Worm (Caenorhabditis elegans) whole organism, L2 larva: ENCODE results near the gene acs-10.

Experiments
- C34F6.9 ChIP-seq: fragments of 150-350 bp; optimal IDR thresholded peaks from 2 replicates; lab custom pipeline; 2014; ENCODE audit warnings: missing biosample characterization, missing genetic modification characterization
- F13H6.1 ChIP-seq: sonication (generic microtip); optimal IDR thresholded peaks from 2 replicates; lab custom pipeline; 2016; ENCODE audit warnings: missing genetic modification characterization, missing compliant biosample characterization
- R02D3.7 ChIP-seq: fragments of 150-350 bp; optimal IDR thresholded peaks from 2 replicates; lab custom pipeline; 2014; ENCODE audit warnings: missing biosample characterization, missing genetic modification characterization
- Y55F3AM.14 ChIP-seq: fragments of 200-800 bp; sonication (Bioruptor generic); optimal IDR thresholded peaks from 2 replicates; lab custom pipeline; 2018; ENCODE audit warnings: mild to moderate bottlenecking, missing genetic modification characterization, missing compliant biosample characterization
- ZK546.5 ChIP-seq: sonication (generic microtip); optimal IDR thresholded peaks from 2 replicates; lab custom pipeline; 2017; ENCODE audit warnings: missing biosample characterization, missing genetic modification characterization
- alr-1 ChIP-seq: fragments of 150-350 bp; optimal IDR thresholded peaks from 2 replicates; lab custom pipeline; 2014; ENCODE audit warnings: missing biosample characterization, missing genetic modification characterization
- aly-2 ChIP-seq: fragments of 150-350 bp; optimal IDR thresholded peaks from 2 replicates; lab custom pipeline; 2014; ENCODE audit warnings: missing biosample characterization, missing genetic modification characterization
- ama-1 ChIP-seq: fragments of 150-350 bp; optimal IDR thresholded peaks from 2 replicates; lab custom pipeline; 2018; ENCODE audit warnings: inconsistent platforms
- blmp-1 ChIP-seq: sonication (generic microtip); optimal IDR thresholded peaks from 2 replicates; lab custom pipeline; 2017; ENCODE audit warnings: missing genetic modification characterization, mild to moderate bottlenecking, missing compliant biosample characterization, antibody characterized with exemption, moderate library complexity; ENCODE audit not compliant: insufficient read depth
- ceh-16 ChIP-seq: fragments of 150-350 bp; optimal IDR thresholded peaks from 2 replicates; lab custom pipeline; 2014; ENCODE audit warnings: missing biosample characterization, missing genetic modification characterization
- ceh-82 ChIP-seq: fragments of 150-350 bp; optimal IDR thresholded peaks from 2 replicates; lab custom pipeline; 2014; ENCODE audit warnings: missing biosample characterization, missing genetic modification characterization
- crh-2 ChIP-seq: sonication (generic microtip); optimal IDR thresholded peaks from 2 replicates; lab custom pipeline; 2017; ENCODE audit warnings: missing biosample characterization, missing genetic modification characterization
- dmd-4 ChIP-seq: sonication (generic microtip); optimal IDR thresholded peaks from 2 replicates; lab custom pipeline; 2017; ENCODE audit warnings: missing biosample characterization, missing genetic modification characterization
- egl-27 ChIP-seq: sonication (generic microtip); optimal IDR thresholded peaks from 3 replicates; lab custom pipeline; 2017; ENCODE audit warnings: missing biosample characterization, missing genetic modification reagents, missing genetic modification characterization
- elt-1 ChIP-seq: fragments of 150-350 bp; optimal IDR thresholded peaks from 2 replicates; lab custom pipeline; 2014; ENCODE audit warnings: missing biosample characterization, missing genetic modification characterization
- elt-3 ChIP-seq: sonication (generic microtip); optimal IDR thresholded peaks from 2 replicates; lab custom pipeline; 2017; ENCODE audit warnings: missing biosample characterization, missing genetic modification characterization
- fos-1 ChIP-seq: fragments of 150-350 bp; optimal IDR thresholded peaks from 2 replicates; lab custom pipeline; 2014; ENCODE audit warnings: missing biosample characterization, missing genetic modification characterization
- gmeb-1 ChIP-seq: fragments of 150-350 bp; optimal IDR thresholded peaks from 2 replicates; lab custom pipeline; 2014; ENCODE audit warnings: missing biosample characterization, missing genetic modification characterization
- lin-11 ChIP-seq: fragments of 150-350 bp; sonication (generic microtip); optimal IDR thresholded peaks from 2 replicates; lab custom pipeline; 2014; ENCODE audit warnings: missing biosample characterization, missing genetic modification characterization, inconsistent platforms, mixed read lengths
- lin-13 ChIP-seq: fragments of 150-350 bp; optimal IDR thresholded peaks from 2 replicates; lab custom pipeline; 2014; ENCODE audit warnings: missing biosample characterization, missing genetic modification reagents, missing genetic modification characterization
- lin-39 ChIP-seq: fragments of 150-350 bp; optimal IDR thresholded peaks from 2 replicates; lab custom pipeline; 2014; ENCODE audit warnings: missing biosample characterization, missing genetic modification reagents, missing genetic modification characterization
- lsy-2 ChIP-seq, 2 experiments: fragments of 150-350 bp in 1 of 2; sonication (generic microtip) in 1 of 2; optimal IDR thresholded peaks; 2 replicates each; lab custom pipeline; 2014 to 2017; ENCODE audit warnings: missing biosample characterization in 2 of 2, missing genetic modification characterization in 2 of 2
- mab-5 ChIP-seq: fragments of 150-350 bp; optimal IDR thresholded peaks from 2 replicates; lab custom pipeline; 2014; ENCODE audit warnings: missing biosample characterization, missing genetic modification characterization
- mbf-1 ChIP-seq: sonication (generic microtip); optimal IDR thresholded peaks from 2 replicates; lab custom pipeline; 2017; ENCODE audit warnings: missing biosample characterization, missing genetic modification characterization
- mdl-1 ChIP-seq, 2 experiments: fragments of 150-350 bp in 1 of 2; sonication (generic microtip) in 1 of 2; optimal IDR thresholded peaks; 2 replicates each; lab custom pipeline; 2017; ENCODE audit warnings: missing biosample characterization in 2 of 2, missing genetic modification characterization in 2 of 2
- nhr-10 ChIP-seq: sonication (generic microtip); optimal IDR thresholded peaks from 2 replicates; lab custom pipeline; 2017; ENCODE audit warnings: missing biosample characterization, missing genetic modification characterization
- nhr-11 ChIP-seq: fragments of 150-350 bp; optimal IDR thresholded peaks from 2 replicates; lab custom pipeline; 2014; ENCODE audit warnings: missing biosample characterization, missing genetic modification characterization
- nhr-12 ChIP-seq: fragments of 150-350 bp; optimal IDR thresholded peaks from 2 replicates; lab custom pipeline; 2014; ENCODE audit warnings: missing biosample characterization, missing genetic modification characterization
- nhr-129 ChIP-seq: fragments of 150-350 bp; optimal IDR thresholded peaks from 2 replicates; lab custom pipeline; 2014; ENCODE audit warnings: missing biosample characterization, missing genetic modification characterization
- nhr-21 ChIP-seq: fragments of 150-350 bp; optimal IDR thresholded peaks from 2 replicates; lab custom pipeline; 2014; ENCODE audit warnings: missing biosample characterization, missing genetic modification characterization
- nhr-237 ChIP-seq: fragments of 150-350 bp; optimal IDR thresholded peaks from 2 replicates; lab custom pipeline; 2014; ENCODE audit warnings: missing biosample characterization, missing genetic modification characterization
- nhr-25 ChIP-seq: fragments of 150-350 bp; sonication (generic microtip); optimal IDR thresholded peaks from 3 replicates; lab custom pipeline; 2014; ENCODE audit warnings: missing biosample characterization, missing genetic modification characterization
- nhr-6 ChIP-seq: fragments of 150-350 bp; optimal IDR thresholded peaks from 2 replicates; lab custom pipeline; 2014; ENCODE audit warnings: missing biosample characterization, missing genetic modification characterization
- nhr-77 ChIP-seq: fragments of 150-350 bp; optimal IDR thresholded peaks from 2 replicates; lab custom pipeline; 2014; ENCODE audit warnings: missing biosample characterization, missing genetic modification characterization
- peb-1 ChIP-seq: fragments of 150-350 bp; optimal IDR thresholded peaks from 2 replicates; lab custom pipeline; 2014; ENCODE audit warnings: missing biosample characterization, missing genetic modification characterization
- sem-4 ChIP-seq: fragments of 150-350 bp; optimal IDR thresholded peaks from 2 replicates; lab custom pipeline; 2014; ENCODE audit warnings: missing biosample characterization, missing genetic modification reagents, missing genetic modification characterization
- skn-1 ChIP-seq: sonication (generic microtip); optimal IDR thresholded peaks from 2 replicates; lab custom pipeline; 2017; ENCODE audit warnings: missing biosample characterization, missing genetic modification characterization
- sma-3 ChIP-seq: sonication (generic microtip); optimal IDR thresholded peaks from 2 replicates; lab custom pipeline; 2016; ENCODE audit warnings: missing genetic modification reagents, missing genetic modification characterization, missing compliant biosample characterization
- sma-9 ChIP-seq, 2 experiments: fragments of 150-350 bp in 1 of 2; sonication (generic microtip) in 1 of 2; optimal IDR thresholded peaks; 2 replicates each; lab custom pipeline; 2014 to 2016; ENCODE audit warnings: missing genetic modification characterization in 2 of 2, mild to moderate bottlenecking in 1 of 2, missing biosample characterization in 1 of 2, missing compliant biosample characterization in 1 of 2, missing genetic modification reagents in 1 of 2, moderate library complexity in 1 of 2
- unc-39 ChIP-seq: fragments of 150-350 bp; optimal IDR thresholded peaks from 2 replicates; lab custom pipeline; 2014; ENCODE audit warnings: missing biosample characterization, missing genetic modification characterization
- unc-55 ChIP-seq: fragments of 150-350 bp; sonication (generic microtip); optimal IDR thresholded peaks from 3 replicates; lab custom pipeline; 2014; ENCODE audit warnings: missing biosample characterization, missing genetic modification reagents, missing genetic modification characterization
- unc-62 ChIP-seq: fragments of 150-350 bp; optimal IDR thresholded peaks from 2 replicates; lab custom pipeline; 2014; ENCODE audit warnings: missing biosample characterization, missing genetic modification reagents, missing genetic modification characterization
- zag-1 ChIP-seq: fragments of 150-350 bp; optimal IDR thresholded peaks from 2 replicates; lab custom pipeline; 2014; ENCODE audit warnings: missing biosample characterization, missing genetic modification characterization
- ztf-1 ChIP-seq: fragments of 200-800 bp; sonication (Bioruptor generic); conservative IDR thresholded peaks from 2 replicates; pipeline ENCODE4 v1.3.6; 2022; ENCODE audit warnings: missing genetic modification characterization, missing compliant biosample characterization
- ztf-4 ChIP-seq: fragments of 150-350 bp; optimal IDR thresholded peaks from 2 replicates; lab custom pipeline; 2014; ENCODE audit warnings: missing biosample characterization, missing genetic modification characterization

The acs-10 gene

ce11 chrV:14187104-14187503 is 40.8 kb downstream of the acs-10 start:
- TF ChIP-seq nhr-237 (tag; lab: Kevin White, UChicago) = no peak
- TF ChIP-seq dmd-4 (tag; lab: Kevin White, UChicago) = no peak
- TF ChIP-seq F13H6.1 = no peak
- TF ChIP-seq mab-5 (tag; lab: Kevin White, UChicago) = no peak
- no peak for TF ChIP-seq nhr-10 (tag; lab: Kevin White, UChicago)
- TF ChIP-seq elt-3 (tag; lab: Kevin White, UChicago) = no peak
- no peak for TF ChIP-seq sma-3 (GFP tag; lab: Kevin White, UChicago)
- TF ChIP-seq aly-2 (tag; lab: Kevin White, UChicago) = no peak
- no peak for TF ChIP-seq lin-39 (tag; lab: Kevin White, UChicago)
- TF ChIP-seq zag-1 (tag; lab: Kevin White, UChicago) = no peak
- no peak for TF ChIP-seq sma-9 (GFP tag; optimal IDR thresholded peaks at IDR 0.05; lab: Kevin White, UChicago)
- TF ChIP-seq sma-9 (tag; optimal IDR thresholded peaks at IDR 0.05; lab: Kevin White, UChicago) = no peak
- no peak for TF ChIP-seq skn-1 (tag; lab: Kevin White, UChicago)
- TF ChIP-seq lin-13 (GFP tag; lab: Kevin White, UChicago) = no peak
- no peak for TF ChIP-seq ztf-4
- no peak for TF ChIP-seq nhr-77 (tag; lab: Kevin White, UChicago)
- no peak for TF ChIP-seq mbf-1 (tag; lab: Kevin White, UChicago)
- TF ChIP-seq fos-1 = no peak
- TF ChIP-seq lin-11 (tag; lab: Kevin White, UChicago) = no peak
- TF ChIP-seq elt-1 = no peak
- no peak for TF ChIP-seq blmp-1 (tag; lab: Kevin White, UChicago)

ce11 chrV:14192870-14193269 is 46.6 kb downstream of the acs-10 start:
- TF ChIP-seq ama-1 (lab: Kevin White, UChicago) (no peak), ceh-82 (no peak), nhr-25 (no peak), Y55F3AM.14 (GFP tag; lab: Kevin White, UChicago) (no peak), mbf-1 (tag; lab: Kevin White, UChicago) (no peak), nhr-129 (tag; lab: Kevin White, UChicago) (no peak), R02D3.7 (tag; lab: Kevin White, UChicago) (no peak), elt-1 (no peak), dmd-4 (tag; lab: Kevin White, UChicago) (no peak), ztf-1 (GFP tag; lab: Robert Waterston, UW) (no peak), ZK546.5 (tag; lab: Kevin White, UChicago) (no peak), mdl-1 (tag; optimal IDR thresholded peaks at IDR 0.05; lab: Kevin White, UChicago) (no peak), unc-39 (no peak), nhr-6 (tag; lab: Kevin White, UChicago) (no peak)

- TF ChIP-seq nhr-12 (tag; lab: Kevin White, UChicago) (no peak), nhr-77 (tag; lab: Kevin White, UChicago) (no peak), mab-5 (tag; lab: Kevin White, UChicago) (peak; percentile 26), elt-3 (tag; lab: Kevin White, UChicago) (no peak), sem-4 (tag; lab: Kevin White, UChicago) (peak; percentile 44), aly-2 (tag; lab: Kevin White, UChicago) (no peak), peb-1 (tag; lab: Kevin White, UChicago) (no peak), ama-1 (lab: Kevin White, UChicago) (peak; percentile 91), crh-2 (tag; lab: Kevin White, UChicago) (peak; percentile 78), skn-1 (tag; lab: Kevin White, UChicago) (no peak), nhr-6 (tag; lab: Kevin White, UChicago) (no peak), ceh-16 (no peak), lsy-2 (tag; optimal IDR thresholded peaks at IDR 0.05; lab: Kevin White, UChicago) (peak; percentile 9 to 69), lin-11 (tag; lab: Kevin White, UChicago) (no peak), ceh-82 (no peak), F13H6.1 (peak; percentile 86), C34F6.9 (tag; lab: Kevin White, UChicago) (peak; percentile 74), dmd-4 (tag; lab: Kevin White, UChicago) (no peak), sma-3 (GFP tag; lab: Kevin White, UChicago) (peak; percentile 61), nhr-21 (tag; lab: Kevin White, UChicago) (peak; percentile 53), ztf-1 (GFP tag; lab: Robert Waterston, UW) (no peak), nhr-25 (peak; percentile 55), unc-62 (GFP tag; lab: Kevin White, UChicago) (no peak), elt-1 (no peak), mdl-1 (tag; optimal IDR thresholded peaks at IDR 0.05; lab: Kevin White, UChicago) (peak in 1 of 2 experiments; percentile 35), alr-1 (tag; lab: Kevin White, UChicago) (no peak), nhr-10 (tag; lab: Kevin White, UChicago) (no peak), gmeb-1 (tag; lab: Kevin White, UChicago) (peak; percentile 59), Y55F3AM.14 (GFP tag; lab: Kevin White, UChicago) (no peak), lin-13 (GFP tag; lab: Kevin White, UChicago) (peak; percentile 47), sma-9 (GFP tag; optimal IDR thresholded peaks at IDR 0.05; lab: Kevin White, UChicago) (peak; percentile 89), sma-9 (tag; optimal IDR thresholded peaks at IDR 0.05; lab: Kevin White, UChicago) (no peak), R02D3.7 (tag; lab: Kevin White, UChicago) (no peak), zag-1 (tag; lab: Kevin White, UChicago) (no peak), ZK546.5 (tag; lab: Kevin White, UChicago) (no peak), egl-27 (tag; lab: Kevin White, UChicago) (peak; percentile 35), nhr-129 (tag; lab: Kevin White, UChicago) (peak; percentile 87), nhr-237 (tag; lab: Kevin White, UChicago) (no peak), unc-55 (GFP tag; lab: Kevin White, UChicago) (peak; percentile 58), nhr-11 (no peak), ztf-4 (no peak), lin-39 (tag; lab: Kevin White, UChicago) (no peak), mbf-1 (tag; lab: Kevin White, UChicago) (no peak)
Observed at ce11 chrV:14193451-14193850, 47.2 kb downstream of the acs-10 start, which contains the start of gene atfs-1. Gene atfs-1 (plus strand): TSS chrV:14193663.
